Fruit fly (Drosophila melanogaster) Kc167 (cell line): ENCODE measurements around the gene CG43233.
"Not testable (repeated sequence)": the region's sequence is repeated elsewhere in the genome, so short reads cannot be mapped to it uniquely, and the experiment has no call there.

Experiments
- Myc ChIP-seq: fragments of >200 bp; optimal IDR thresholded peaks from 2 replicates; lab custom pipeline; 2017; ENCODE audit warnings: missing external identifiers
- Sin3A ChIP-seq: fragments of >200 bp; optimal IDR thresholded peaks from 2 replicates; lab custom pipeline; 2018; ENCODE audit warnings: missing external identifiers
- h ChIP-seq: fragments of >200 bp; optimal IDR thresholded peaks from 3 replicates; lab custom pipeline; 2018; ENCODE audit warnings: missing external identifiers
- insv ChIP-seq: fragments of >200 bp; optimal IDR thresholded peaks from 3 replicates; lab custom pipeline; 2018; ENCODE audit warnings: missing external identifiers
- psq ChIP-seq: fragments of >200 bp; optimal IDR thresholded peaks from 2 replicates; lab custom pipeline; 2017; ENCODE audit warnings: missing external identifiers
- ttk ChIP-seq: sonication (Bioruptor generic); optimal IDR thresholded peaks from 2 replicates; lab custom pipeline; 2017; ENCODE audit warnings: missing external identifiers

Gene CG43233

dm6 chr2L:20476718-20477277 is 3.6 kb upstream of the CG43233 start:
- no peak for TF ChIP-seq ttk (lab: Kevin White, UChicago)
- TF ChIP-seq insv (lab: Kevin White, UChicago) = no peak
- TF ChIP-seq Sin3A (lab: Kevin White, UChicago) = no peak
- TF ChIP-seq psq = no peak
- TF ChIP-seq Myc = no peak
- TF ChIP-seq h (lab: Kevin White, UChicago) = no peak

- TF ChIP-seq Myc = no peak
- no peak for TF ChIP-seq Sin3A (lab: Kevin White, UChicago)
- TF ChIP-seq insv (lab: Kevin White, UChicago) = no peak
- TF ChIP-seq psq = no peak
- no peak for TF ChIP-seq ttk (lab: Kevin White, UChicago)
- no peak for TF ChIP-seq h (lab: Kevin White, UChicago)
These were observed 8.8 kb downstream of the CG43233 start for dm6 chr2L:20464385-20464784.

- TF ChIP-seq ttk (lab: Kevin White, UChicago) (no peak), psq (no peak), h (lab: Kevin White, UChicago) (no peak), insv (lab: Kevin White, UChicago) (no peak), Myc (no peak), Sin3A (lab: Kevin White, UChicago) (no peak)
These were observed 9.8 kb downstream of the CG43233 start, which contains the start of gene CG2493 for dm6 chr2L:20463316-20463856. Gene CG2493, minus strand, starts transcription at chr2L:20463444.

- not testable (repeated sequence) for TF ChIP-seq insv, ttk, h (lab: Kevin White, UChicago)
These were observed 14.2 kb downstream of the CG43233 start, which contains the start of the genes CG18858 and Cdc23 for dm6 chr2L:20458975-20459374. Gene CG18858, minus strand, starts transcription at chr2L:20459075. Gene Cdc23, plus strand, starts transcription at chr2L:20459342.

dm6 chr2L:20449864-20450263 is 23.3 kb downstream of the CG43233 start, which contains the start of the genes CG31683 and CG31687:
Gene CG31683, minus strand, starts transcription at chr2L:20449964.
Gene CG31687, plus strand, starts transcription at chr2L:20450225.
- not testable (repeated sequence) for TF ChIP-seq h, insv, Sin3A (lab: Kevin White, UChicago)

- no peak for TF ChIP-seq psq
- TF ChIP-seq ttk (lab: Kevin White, UChicago) = no peak
- no peak for TF ChIP-seq Myc
- no peak for TF ChIP-seq h (lab: Kevin White, UChicago)
- no peak for TF ChIP-seq insv (lab: Kevin White, UChicago)
These were observed 34.7 kb downstream of the CG43233 start for dm6 chr2L:20438474-20438873.

dm6 chr2L:20437873-20438272 is 35.3 kb downstream of the CG43233 start:
- TF ChIP-seq Sin3A (lab: Kevin White, UChicago) = no peak
- no peak for TF ChIP-seq ttk (lab: Kevin White, UChicago)
- TF ChIP-seq h (lab: Kevin White, UChicago) = no peak
- no peak for TF ChIP-seq Myc
- no peak for TF ChIP-seq psq
- TF ChIP-seq insv (lab: Kevin White, UChicago) = no peak

- no peak for TF ChIP-seq ttk (lab: Kevin White, UChicago)
- no peak for TF ChIP-seq psq
- no peak for TF ChIP-seq Myc
- TF ChIP-seq Sin3A (lab: Kevin White, UChicago) = no peak
- TF ChIP-seq insv (lab: Kevin White, UChicago) = no peak
These were observed 38.0 kb downstream of the CG43233 start for dm6 chr2L:20435199-20435598.

dm6 chr2L:20434779-20435178 is 38.4 kb downstream of the CG43233 start:
- TF ChIP-seq ttk (lab: Kevin White, UChicago) = no peak
- no peak for TF ChIP-seq Sin3A (lab: Kevin White, UChicago)
- TF ChIP-seq Myc = no peak
- no peak for TF ChIP-seq insv (lab: Kevin White, UChicago)
- TF ChIP-seq h (lab: Kevin White, UChicago) = no peak
- no peak for TF ChIP-seq psq

dm6 chr2L:20431210-20431609 is 42.0 kb downstream of the CG43233 start:
- TF ChIP-seq h (lab: Kevin White, UChicago) = no peak

- no peak for TF ChIP-seq ttk (lab: Kevin White, UChicago)
- TF ChIP-seq Myc = no peak
- no peak for TF ChIP-seq psq
- no peak for TF ChIP-seq insv (lab: Kevin White, UChicago)
- TF ChIP-seq Sin3A (lab: Kevin White, UChicago) = no peak
- TF ChIP-seq h (lab: Kevin White, UChicago) = no peak
These were observed 43.7 kb downstream of the CG43233 start for dm6 chr2L:20429458-20429857.

- no peak for TF ChIP-seq Myc
These were observed 44.3 kb downstream of the CG43233 start for dm6 chr2L:20428756-20429408.

dm6 chr2L:20428382-20428755 is 44.8 kb downstream of the CG43233 start:
- TF ChIP-seq ttk (lab: Kevin White, UChicago) (no peak), Myc (no peak), insv (lab: Kevin White, UChicago) (no peak), psq (no peak)
